Fruit fly (Drosophila melanogaster) whole organism, embryonic: Measurements from ENCODE around the gene CG11131.
A peak's percentile ranks its signal among the peaks of the same experiment; 100 is the strongest.

Experiments
- Bdp1 ChIP-seq: fragments of 200-800 bp; sonication (Bioruptor generic); optimal IDR thresholded peaks from 3 replicates; lab custom pipeline; 2016; ENCODE audit warnings: missing biosample characterization, missing genetic modification characterization
- Bgb ChIP-seq: fragments of 200-800 bp; sonication (Bioruptor generic); IDR thresholded peaks from 2 replicates; pipeline ENCODE4 v1.3.6; 2022; ENCODE audit warnings: missing biosample characterization, missing genetic modification characterization; ENCODE audit not compliant: partially characterized antibody
- CG10209 ChIP-seq: fragments of 200-800 bp; sonication (Bioruptor generic); optimal IDR thresholded peaks from 3 replicates; lab custom pipeline; 2017; ENCODE audit warnings: missing biosample characterization, mild to moderate bottlenecking, missing genetic modification characterization, missing genetic modification reagents
- CG10654 ChIP-seq: fragments of 200-800 bp; sonication (Bioruptor generic); optimal IDR thresholded peaks from 2 replicates; lab custom pipeline; 2016; ENCODE audit warnings: missing biosample characterization, missing genetic modification characterization
- CG11456 ChIP-seq: fragments of 200-800 bp; sonication (Bioruptor generic); IDR thresholded peaks from 3 replicates; pipeline ENCODE4 v1.3.6; 2022; ENCODE audit warnings: missing biosample characterization, missing genetic modification characterization
- CG11695 ChIP-seq: fragments of 200-800 bp; sonication (Bioruptor generic); IDR thresholded peaks from 3 replicates; pipeline ENCODE4 v1.3.6; 2022; ENCODE audit warnings: missing biosample characterization, missing genetic modification characterization
- CG12236 ChIP-seq: fragments of 200-800 bp; sonication (Bioruptor generic); optimal IDR thresholded peaks from 2 replicates; lab custom pipeline; 2016; ENCODE audit warnings: missing biosample characterization, missing genetic modification characterization
- CG12942 ChIP-seq: fragments of 200-800 bp; sonication (Bioruptor generic); optimal IDR thresholded peaks from 3 replicates; lab custom pipeline; 2016; ENCODE audit warnings: missing biosample characterization, missing genetic modification characterization
- CG13424 ChIP-seq: fragments of 200-800 bp; sonication (Bioruptor generic); optimal IDR thresholded peaks from 2 replicates; lab custom pipeline; 2019; ENCODE audit warnings: missing biosample characterization, mild to moderate bottlenecking, missing genetic modification characterization, moderate library complexity
- CG13894 ChIP-seq: fragments of 200-800 bp; sonication (Bioruptor generic); optimal IDR thresholded peaks from 3 replicates; lab custom pipeline; 2018; ENCODE audit warnings: missing biosample characterization, mild to moderate bottlenecking, missing genetic modification characterization, moderate library complexity
- CG15011 ChIP-seq: fragments of 200-800 bp; sonication (Bioruptor generic); optimal IDR thresholded peaks from 3 replicates; lab custom pipeline; 2018; ENCODE audit warnings: missing biosample characterization, mild to moderate bottlenecking, missing genetic modification characterization
- CG17361 ChIP-seq: fragments of 200-800 bp; sonication (Bioruptor generic); IDR thresholded peaks from 3 replicates; pipeline ENCODE4 v1.3.6; 2022; ENCODE audit warnings: missing biosample characterization, missing genetic modification characterization
- CG17829 ChIP-seq: fragments of 200-800 bp; optimal IDR thresholded peaks from 2 replicates; lab custom pipeline; 2019; ENCODE audit warnings: missing biosample characterization, mild to moderate bottlenecking, missing genetic modification characterization, moderate library complexity
- CG31441 ChIP-seq: fragments of 200-800 bp; sonication (Bioruptor generic); IDR thresholded peaks from 2 replicates; pipeline ENCODE4 v1.3.6; 2022; ENCODE audit warnings: missing biosample characterization, missing genetic modification characterization
- CG4282 ChIP-seq: fragments of 200-800 bp; sonication (Bioruptor generic); optimal IDR thresholded peaks from 2 replicates; lab custom pipeline; 2016; ENCODE audit warnings: missing biosample characterization, missing genetic modification characterization
- CG5953 ChIP-seq: fragments of 200-800 bp; sonication (Bioruptor generic); IDR thresholded peaks from 2 replicates; pipeline ENCODE4 v1.3.6; 2022; ENCODE audit warnings: missing biosample characterization, missing genetic modification characterization
- CG7987 ChIP-seq: fragments of 200-800 bp; sonication (Bioruptor generic); optimal IDR thresholded peaks from 2 replicates; lab custom pipeline; 2018; ENCODE audit warnings: missing biosample characterization, mild to moderate bottlenecking, missing genetic modification characterization, moderate library complexity
- CG8281 ChIP-seq: fragments of 200-800 bp; sonication (Bioruptor generic); optimal IDR thresholded peaks from 2 replicates; lab custom pipeline; 2018; ENCODE audit warnings: missing biosample characterization, mild to moderate bottlenecking, missing genetic modification characterization, moderate library complexity
- CG8478 ChIP-seq: fragments of >200 bp; optimal IDR thresholded peaks from 2 replicates; lab custom pipeline; 2018
- D ChIP-seq, 2 experiments: fragments of 200-800 bp in 1 of 2; fragments of >200 bp in 1 of 2; sonication (Bioruptor generic) in 1 of 2; optimal IDR thresholded peaks; 2 replicates in 1 of 2; 3 replicates in 1 of 2; lab custom pipeline; 2017; ENCODE audit warnings: mild to moderate bottlenecking in 1 of 2, missing biosample characterization in 1 of 2, missing genetic modification characterization in 1 of 2, missing genetic modification reagents in 1 of 2
- D19A ChIP-seq: fragments of 200-800 bp; optimal IDR thresholded peaks from 3 replicates; lab custom pipeline; 2019; ENCODE audit warnings: missing biosample characterization, mild to moderate bottlenecking, missing genetic modification characterization, moderate library complexity
- Dfd ChIP-seq, 2 experiments: fragments of >200 bp; optimal IDR thresholded peaks; 2 replicates each; lab custom pipeline; 2017; ENCODE audit warnings: missing biosample characterization in 2 of 2, missing genetic modification characterization in 2 of 2
- Dll ChIP-seq: fragments of 200-800 bp; sonication (Bioruptor generic); IDR thresholded peaks from 4 replicates; pipeline ENCODE4 v1.3.6; 2022; ENCODE audit warnings: missing biosample characterization, missing genetic modification characterization; ENCODE audit not compliant: partially characterized antibody
- Drgx ChIP-seq: fragments of 200-800 bp; sonication (Bioruptor generic); IDR thresholded peaks from 2 replicates; pipeline ENCODE4 v1.3.6; 2022; ENCODE audit warnings: missing biosample characterization, missing genetic modification characterization
- E2f2 ChIP-seq: fragments of 200-800 bp; sonication (Bioruptor generic); IDR thresholded peaks from 2 replicates; pipeline ENCODE4 v1.3.6; 2022; ENCODE audit warnings: missing biosample characterization, missing genetic modification characterization
- HHEX ChIP-seq: fragments of 200-800 bp; sonication (Bioruptor generic); optimal IDR thresholded peaks from 3 replicates; lab custom pipeline; 2017; ENCODE audit warnings: missing biosample characterization, mild to moderate bottlenecking, missing genetic modification characterization, missing genetic modification reagents
- Hey ChIP-seq: fragments of 200-800 bp; sonication (Bioruptor generic); optimal IDR thresholded peaks from 3 replicates; lab custom pipeline; 2018; ENCODE audit warnings: missing biosample characterization, mild to moderate bottlenecking, missing genetic modification characterization
- MESR4 ChIP-seq: fragments of 200-800 bp; sonication (Bioruptor generic); optimal IDR thresholded peaks from 2 replicates; lab custom pipeline; 2018; ENCODE audit warnings: missing biosample characterization, mild to moderate bottlenecking, missing genetic modification characterization, moderate library complexity
- NC2β ChIP-seq: fragments of 200-800 bp; sonication (Bioruptor generic); optimal IDR thresholded peaks from 2 replicates; lab custom pipeline; 2016; ENCODE audit warnings: missing biosample characterization, missing genetic modification characterization
- Sox100B ChIP-seq: fragments of 200-800 bp; sonication (Bioruptor generic); optimal IDR thresholded peaks from 3 replicates; lab custom pipeline; 2018; ENCODE audit warnings: missing biosample characterization, mild to moderate bottlenecking, missing genetic modification characterization
- Usf ChIP-seq: fragments of 200-800 bp; sonication (Bioruptor generic); optimal IDR thresholded peaks from 2 replicates; lab custom pipeline; 2017; ENCODE audit warnings: missing genotype, missing biosample characterization, missing genetic modification characterization
- Vsx1 ChIP-seq: fragments of 200-800 bp; sonication (Bioruptor generic); optimal IDR thresholded peaks from 2 replicates; lab custom pipeline; 2017; ENCODE audit warnings: missing biosample characterization, mild to moderate bottlenecking, missing genetic modification characterization, missing genetic modification reagents
- Xrp1 ChIP-seq: fragments of 200-800 bp; sonication (Bioruptor generic); IDR thresholded peaks from 2 replicates; pipeline ENCODE4 v1.3.6; 2022; ENCODE audit warnings: missing biosample characterization, missing genetic modification characterization
- caup ChIP-seq: fragments of 200-800 bp; sonication (Bioruptor generic); optimal IDR thresholded peaks from 3 replicates; lab custom pipeline; 2017; ENCODE audit warnings: missing biosample characterization, mild to moderate bottlenecking, missing genetic modification characterization, moderate library complexity; ENCODE audit not compliant: severe bottlenecking
- dimm ChIP-seq: fragments of 200-800 bp; sonication (Bioruptor generic); IDR thresholded peaks from 2 replicates; pipeline ENCODE4 v1.3.6; 2022; ENCODE audit warnings: missing biosample characterization, missing genetic modification characterization
- disco-r ChIP-seq: fragments of 200-800 bp; sonication (Bioruptor generic); optimal IDR thresholded peaks from 2 replicates; lab custom pipeline; 2016; ENCODE audit warnings: missing biosample characterization, missing genetic modification characterization
- dmrt99B ChIP-seq: fragments of 200-800 bp; sonication (Bioruptor generic); optimal IDR thresholded peaks from 2 replicates; lab custom pipeline; 2018; ENCODE audit warnings: missing biosample characterization, mild to moderate bottlenecking, missing genetic modification characterization, moderate library complexity
- en ChIP-seq: fragments of 200-800 bp; sonication (Bioruptor generic); optimal IDR thresholded peaks from 2 replicates; lab custom pipeline; 2016; ENCODE audit warnings: missing biosample characterization, missing genetic modification characterization
- gem ChIP-seq: fragments of 200-800 bp; sonication (Bioruptor generic); optimal IDR thresholded peaks from 2 replicates; lab custom pipeline; 2019; ENCODE audit warnings: missing biosample characterization, mild to moderate bottlenecking, missing genetic modification characterization, moderate library complexity
- hkb ChIP-seq, 2 experiments: fragments of 200-800 bp in 1 of 2; fragments of >200 bp in 1 of 2; sonication (Bioruptor generic) in 1 of 2; IDR thresholded peaks in 1 of 2; optimal IDR thresholded peaks in 1 of 2; 2 replicates each; pipeline versions ENCODE4 v1.3.6 to Lab custom; 2017 to 2022; ENCODE audit warnings: missing biosample characterization in 1 of 2, missing genetic modification characterization in 1 of 2
- klu ChIP-seq: fragments of 200-800 bp; sonication (Bioruptor generic); IDR thresholded peaks from 2 replicates; pipeline ENCODE4 v1.3.6; 2022; ENCODE audit warnings: missing biosample characterization, missing genetic modification characterization
- lbe ChIP-seq: fragments of 200-800 bp; sonication (Bioruptor generic); optimal IDR thresholded peaks from 2 replicates; lab custom pipeline; 2016; ENCODE audit warnings: missing biosample characterization, mild to moderate bottlenecking, missing genetic modification characterization
- lov ChIP-seq, 2 experiments: fragments of 200-800 bp in 1 of 2; fragments of >200 bp in 1 of 2; sonication (Bioruptor generic) in 1 of 2; IDR thresholded peaks in 1 of 2; optimal IDR thresholded peaks in 1 of 2; 2 replicates in 1 of 2; 3 replicates in 1 of 2; pipeline versions ENCODE4 v1.3.6 to Lab custom; 2017 to 2022; ENCODE audit warnings: missing biosample characterization in 1 of 2, missing genetic modification characterization in 1 of 2
- rib ChIP-seq: fragments of 200-800 bp; sonication (Bioruptor generic); IDR thresholded peaks from 2 replicates; pipeline ENCODE4 v1.3.6; 2022; ENCODE audit warnings: missing biosample characterization, missing genetic modification characterization
- wdn ChIP-seq: fragments of 200-800 bp; sonication (Bioruptor generic); IDR thresholded peaks from 2 replicates; pipeline ENCODE4 v1.3.6; 2022; ENCODE audit warnings: missing biosample characterization, missing genetic modification characterization

Gene CG11131

DNA sequence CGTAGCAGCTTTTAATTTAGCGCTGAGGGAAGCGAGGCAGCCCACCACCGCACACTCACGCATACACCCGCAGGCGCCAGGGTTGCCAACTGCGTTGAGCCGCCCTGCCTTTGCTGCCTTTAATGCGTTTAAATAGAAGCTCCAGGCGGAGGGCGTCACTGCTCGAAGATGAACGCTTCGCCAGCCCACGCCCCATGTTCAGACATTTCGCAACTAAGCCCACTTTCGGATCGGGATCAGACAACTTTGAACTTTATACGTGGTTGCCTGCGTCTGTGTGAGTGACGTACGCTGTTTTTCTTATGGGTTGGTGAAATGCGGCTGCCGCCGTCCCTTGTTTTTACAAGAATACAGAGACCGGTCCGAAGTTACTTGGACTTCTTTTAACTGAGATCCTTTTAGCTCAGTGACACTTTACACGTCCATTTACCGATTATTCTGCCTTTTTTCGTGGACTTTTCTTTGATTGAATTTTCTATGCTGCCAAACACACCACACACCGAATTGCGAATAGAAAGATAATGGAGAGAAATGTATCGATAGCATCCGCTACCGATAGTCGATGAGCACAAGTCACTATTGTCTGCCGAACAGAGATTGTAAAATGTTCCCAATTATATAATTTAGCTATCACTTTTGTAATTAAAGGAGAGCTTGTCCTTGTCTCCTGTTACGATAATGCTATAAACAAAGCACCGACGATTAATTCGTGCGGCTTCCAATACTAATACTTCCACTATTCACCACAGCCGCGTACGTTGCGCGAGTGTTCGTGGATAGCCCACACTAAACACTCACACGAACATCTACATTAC, 27.3 kb upstream of the CG11131 start (continued):
- TF ChIP-seq Bgb (GFP tag; lab: Robert Waterston, UW), result peak; percentile 65
- no peak for TF ChIP-seq CG17829 (tag; lab: Kevin White, UChicago)
- TF ChIP-seq dmrt99B (tag; lab: Kevin White, UChicago), result no peak
- 0 out of 3 replicates have a peak, but pooled peaks have one; percentile 13 for TF ChIP-seq CG11695
- TF ChIP-seq MESR4 (GFP tag; lab: Kevin White, UChicago), result peak; percentile 29
- TF ChIP-seq lbe (GFP tag; lab: Kevin White, UChicago), result peak; percentile 13
- TF ChIP-seq, all 482 proteins: peak for 117

DNA sequence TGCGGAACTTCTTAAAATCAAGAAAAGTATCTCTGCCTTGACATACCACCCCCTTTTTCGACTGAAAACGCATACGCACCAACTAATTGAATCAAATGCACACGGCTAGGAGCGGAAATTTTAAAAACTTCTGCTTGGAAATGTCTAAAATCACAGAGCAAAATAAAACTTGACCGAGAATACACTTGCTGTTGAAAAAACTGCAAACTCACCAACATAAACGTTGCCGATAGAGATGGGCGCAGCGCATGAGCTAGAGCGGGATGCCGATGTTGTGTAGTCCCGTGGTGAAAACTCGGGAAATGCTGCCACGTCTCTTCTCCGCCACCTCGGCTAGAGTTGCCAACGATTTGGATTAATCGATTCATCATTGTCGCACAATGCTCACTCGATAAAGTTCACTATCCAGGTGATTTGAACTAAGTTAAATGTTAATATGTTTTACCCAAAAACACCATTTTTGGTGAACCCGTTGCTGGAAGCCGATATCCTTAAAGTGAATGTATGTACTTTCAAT, 26.6 kb upstream of the CG11131 start, which contains the start of the genes CG11109 and Arf1:
Gene CG11109 (plus strand): TSS at position 356 of the 517 bp plus-strand sequence.
Gene Arf1 (minus strand): TSS at position 387 of the 517 bp plus-strand sequence.
- TF ChIP-seq CG31441 (GFP tag; lab: Robert Waterston, UW), result 0 out of 2 replicates have a peak, but pooled peaks have one; percentile 7
- no peak for TF ChIP-seq gem
- no peak for TF ChIP-seq Usf (GFP tag; lab: Kevin White, UChicago)
- no peak for TF ChIP-seq NC2β
- TF ChIP-seq Hey (tag; lab: Kevin White, UChicago), result no peak
- no peak for TF ChIP-seq CG8478 (lab: Kevin White, UChicago)
- TF ChIP-seq CG10654, result no peak
- TF ChIP-seq Dfd (GFP tag; optimal IDR thresholded peaks at IDR 0.05; lab: Kevin White, UChicago), result no peak
- TF ChIP-seq dimm (GFP tag; lab: Robert Waterston, UW), result no peak
- TF ChIP-seq CG15011 (GFP tag; lab: Kevin White, UChicago), result no peak
- no peak for TF ChIP-seq rib
- TF ChIP-seq CG12236, result no peak
- TF ChIP-seq CG11695, result peak; percentile 25; the same call in 1 of the 3 replicates
- no peak for TF ChIP-seq Vsx1 (GFP tag; lab: Kevin White, UChicago)
- no peak for TF ChIP-seq CG13894 (tag; lab: Kevin White, UChicago)
- TF ChIP-seq E2f2 (GFP tag; lab: Robert Waterston, UW), result peak; percentile 61
- TF ChIP-seq lov (optimal IDR thresholded peaks at IDR 0.05; lab: Kevin White, UChicago), result no peak
- TF ChIP-seq lov (GFP tag; IDR thresholded peaks at IDR 0.05; lab: Robert Waterston, UW), result no peak
- no peak for TF ChIP-seq en
- no peak for TF ChIP-seq CG11456
- TF ChIP-seq caup (GFP tag; lab: Kevin White, UChicago), result no peak
- no peak for TF ChIP-seq CG8281
- no peak for TF ChIP-seq D (optimal IDR thresholded peaks at IDR 0.05; lab: Kevin White, UChicago)
- no peak for TF ChIP-seq D (GFP tag; optimal IDR thresholded peaks at IDR 0.05; lab: Kevin White, UChicago)
- no peak for TF ChIP-seq CG10209 (GFP tag; lab: Kevin White, UChicago)
- TF ChIP-seq lbe (GFP tag; lab: Kevin White, UChicago), result no peak
- no peak for TF ChIP-seq disco-r (GFP tag; lab: Kevin White, UChicago)
- no peak for TF ChIP-seq CG13424 (tag; lab: Kevin White, UChicago)
- TF ChIP-seq Xrp1 (GFP tag; lab: Robert Waterston, UW), result no peak
- no peak for TF ChIP-seq hkb (optimal IDR thresholded peaks at IDR 0.05; lab: Kevin White, UChicago)
- TF ChIP-seq hkb (GFP tag; IDR thresholded peaks at IDR 0.05; lab: Robert Waterston, UW), result no peak
- TF ChIP-seq D19A, result peak; percentile 1
- peak; percentile 51 for TF ChIP-seq Dll (GFP tag; lab: Robert Waterston, UW)
- TF ChIP-seq CG4282 (GFP tag; lab: Kevin White, UChicago), result no peak
- TF ChIP-seq CG12942 (GFP tag; lab: Kevin White, UChicago), result no peak
- no peak for TF ChIP-seq CG7987 (GFP tag; lab: Kevin White, UChicago)
- TF ChIP-seq CG5953 (GFP tag; lab: Robert Waterston, UW), result no peak
- no peak for TF ChIP-seq klu (GFP tag; lab: Robert Waterston, UW)
- no peak for TF ChIP-seq Sox100B (GFP tag; lab: Kevin White, UChicago)
- no peak for TF ChIP-seq HHEX
- TF ChIP-seq Drgx (GFP tag; lab: Robert Waterston, UW), result no peak
- no peak for TF ChIP-seq Bdp1 (GFP tag; lab: Kevin White, UChicago)
- TF ChIP-seq wdn (GFP tag; lab: Robert Waterston, UW), result no peak
- no peak for TF ChIP-seq CG17361 (GFP tag; lab: Robert Waterston, UW)
